Fruit fly (Drosophila melanogaster): Measurements from ENCODE around the gene CG6709.

dm6 chr3L:9872035-9872434, 22.5 kb downstream of the CG6709 start:
- no peak for TF ChIP-seq gl (tag; optimal IDR thresholded peaks at IDR 0.05)
- no peak for TF ChIP-seq D1 (tag; optimal IDR thresholded peaks at IDR 0.05)
- 0 out of 3 replicates have a peak, but pooled peaks have one; percentile 56 for TF ChIP-seq CG4496 (GFP tag; IDR thresholded peaks at IDR 0.05)
- 0 out of 2 replicates have a peak, but pooled peaks have one; percentile 18 for TF ChIP-seq CG32121 (GFP tag; IDR thresholded peaks at IDR 0.05)
- no peak for TF ChIP-seq CG10348 (GFP tag; IDR thresholded peaks at IDR 0.05)
- no peak for TF ChIP-seq CG17806 (tag; optimal IDR thresholded peaks at IDR 0.05)
- peak; percentile 46 for TF ChIP-seq CG8159 (tag; optimal IDR thresholded peaks at IDR 0.05)
- no peak for TF ChIP-seq CG13204 (GFP tag; optimal IDR thresholded peaks at IDR 0.05)
- peak; percentile 62 for TF ChIP-seq CG8301 (tag; optimal IDR thresholded peaks at IDR 0.05)
- TF ChIP-seq CG14655 (GFP tag; optimal IDR thresholded peaks at IDR 0.05): no peak
- TF ChIP-seq CG9948 (tag; optimal IDR thresholded peaks at IDR 0.05): peak; percentile 36
